Fruit fly (Drosophila melanogaster) whole organism, embryonic: ENCODE data around the gene mib1.

Source experiments
- CG10366 ChIP-seq: fragments of 200-800 bp; sonication (Bioruptor generic); IDR thresholded peaks from 2 replicates; pipeline ENCODE4 v1.3.6; 2022; ENCODE audit warnings: missing biosample characterization, missing genetic modification characterization
- CG13287 ChIP-seq: fragments of 200-800 bp; sonication (Bioruptor generic); IDR thresholded peaks from 2 replicates; pipeline ENCODE4 v1.3.6; 2022; ENCODE audit warnings: missing biosample characterization, missing genetic modification characterization; ENCODE audit not compliant: partially characterized antibody
- CG4360 ChIP-seq: fragments of 200-800 bp; sonication (Bioruptor generic); IDR thresholded peaks from 2 replicates; pipeline ENCODE4 v1.3.6; 2022; ENCODE audit warnings: missing biosample characterization, missing genetic modification characterization
- Dip3 ChIP-seq: fragments of 200-800 bp; sonication (Bioruptor generic); optimal IDR thresholded peaks from 3 replicates; lab custom pipeline; 2016; ENCODE audit warnings: missing biosample characterization, missing genetic modification characterization
- NK7.1 ChIP-seq: fragments of 200-800 bp; sonication (Bioruptor generic); optimal IDR thresholded peaks from 3 replicates; lab custom pipeline; 2016; ENCODE audit warnings: missing biosample characterization, missing genetic modification characterization
- Nf-YA ChIP-seq: fragments of 200-800 bp; sonication (Bioruptor generic); IDR thresholded peaks from 2 replicates; pipeline ENCODE4 v1.3.6; 2022; ENCODE audit warnings: missing biosample characterization, missing genetic modification characterization
- NfI ChIP-seq: fragments of 200-800 bp; sonication (Bioruptor generic); optimal IDR thresholded peaks from 3 replicates; lab custom pipeline; 2018; ENCODE audit warnings: missing biosample characterization, mild to moderate bottlenecking, missing genetic modification characterization, moderate library complexity
- Xbp1 ChIP-seq: fragments of 200-800 bp; sonication (Bioruptor generic); optimal IDR thresholded peaks from 3 replicates; lab custom pipeline; 2016; ENCODE audit warnings: missing biosample characterization, mild to moderate bottlenecking, missing genetic modification characterization
- aop ChIP-seq: fragments of 200-800 bp; sonication (Bioruptor generic); IDR thresholded peaks from 2 replicates; pipeline ENCODE4 v1.3.6; 2022; ENCODE audit warnings: missing biosample characterization, missing genetic modification characterization
- repo ChIP-seq: fragments of 200-800 bp; sonication (Bioruptor generic); optimal IDR thresholded peaks from 2 replicates; lab custom pipeline; 2016; ENCODE audit warnings: missing biosample characterization, missing genetic modification characterization
- sima ChIP-seq: fragments of 200-800 bp; sonication (Bioruptor generic); optimal IDR thresholded peaks from 2 replicates; lab custom pipeline; 2016; ENCODE audit warnings: missing biosample characterization, missing genetic modification characterization
- toy ChIP-seq: fragments of 200-800 bp; sonication (Bioruptor generic); IDR thresholded peaks from 2 replicates; pipeline ENCODE4 v1.3.6; 2022; ENCODE audit warnings: missing biosample characterization, missing genetic modification characterization

- TF ChIP-seq CG13287 (GFP tag; lab: Robert Waterston, UW) (no peak), aop (no peak), sima (GFP tag; lab: Kevin White, UChicago) (no peak), CG10366 (no peak), Xbp1 (GFP tag; lab: Kevin White, UChicago) (no peak), repo (GFP tag; lab: Kevin White, UChicago) (no peak), NfI (GFP tag; lab: Kevin White, UChicago) (no peak), Nf-YA (GFP tag; lab: Robert Waterston, UW) (no peak), toy (GFP tag; lab: Robert Waterston, UW) (no peak), CG4360 (GFP tag; lab: Robert Waterston, UW) (no peak), Dip3 (GFP tag; lab: Kevin White, UChicago) (no peak), NK7.1 (GFP tag; lab: Kevin White, UChicago) (no peak)
These were observed 27.5 kb upstream of the mib1 start for dm6 chr3L:16039063-16039462.
